Fruit fly (Drosophila melanogaster) whole organism, embryonic: Measurements from ENCODE around the gene idc.

Experiments
- CG13624 ChIP-seq: fragments of 200-800 bp; sonication (Bioruptor generic); optimal IDR thresholded peaks from 2 replicates; lab custom pipeline; 2016; ENCODE audit warnings: missing biosample characterization, missing genetic modification characterization
- CG1602 ChIP-seq: fragments of 200-800 bp; sonication (Bioruptor generic); optimal IDR thresholded peaks from 3 replicates; lab custom pipeline; 2016; ENCODE audit warnings: missing biosample characterization, missing genetic modification characterization
- CG17912 ChIP-seq: fragments of 200-800 bp; sonication (Bioruptor generic); optimal IDR thresholded peaks from 2 replicates; lab custom pipeline; 2018; ENCODE audit warnings: missing biosample characterization, mild to moderate bottlenecking, missing genetic modification characterization
- CG18599 ChIP-seq: fragments of 200-800 bp; sonication (Bioruptor generic); optimal IDR thresholded peaks from 3 replicates; lab custom pipeline; 2017; ENCODE audit warnings: missing biosample characterization, missing genetic modification characterization, mild to moderate bottlenecking, moderate library complexity, missing genetic modification reagents
- CG2129 ChIP-seq: fragments of 200-800 bp; sonication (Bioruptor generic); IDR thresholded peaks from 2 replicates; pipeline ENCODE4 v1.3.6; 2022; ENCODE audit warnings: missing biosample characterization, missing genetic modification characterization; ENCODE audit not compliant: partially characterized antibody
- CG30020 ChIP-seq: fragments of 200-800 bp; optimal IDR thresholded peaks from 2 replicates; lab custom pipeline; 2019; ENCODE audit warnings: missing biosample characterization, mild to moderate bottlenecking, missing genetic modification characterization, moderate library complexity
- CG31388 ChIP-seq: fragments of 200-800 bp; sonication (Bioruptor generic); optimal IDR thresholded peaks from 2 replicates; lab custom pipeline; 2016; ENCODE audit warnings: missing biosample characterization, missing genetic modification characterization
- CG31441 ChIP-seq: fragments of 200-800 bp; sonication (Bioruptor generic); IDR thresholded peaks from 2 replicates; pipeline ENCODE4 v1.3.6; 2022; ENCODE audit warnings: missing biosample characterization, missing genetic modification characterization
- CG4707 ChIP-seq: fragments of 200-800 bp; sonication (Bioruptor generic); optimal IDR thresholded peaks from 2 replicates; lab custom pipeline; 2018; ENCODE audit warnings: missing biosample characterization, mild to moderate bottlenecking, missing genetic modification characterization, moderate library complexity
- CG6854 ChIP-seq: fragments of 200-800 bp; sonication (Bioruptor generic); optimal IDR thresholded peaks from 3 replicates; lab custom pipeline; 2017; ENCODE audit warnings: missing biosample characterization, mild to moderate bottlenecking, missing genetic modification characterization
- CG9215 ChIP-seq: fragments of 200-800 bp; sonication (Bioruptor generic); IDR thresholded peaks from 2 replicates; pipeline ENCODE4 v1.3.6; 2022; ENCODE audit warnings: missing biosample characterization, missing genetic modification characterization
- CG9727 ChIP-seq: fragments of 200-800 bp; sonication (Bioruptor generic); optimal IDR thresholded peaks from 3 replicates; lab custom pipeline; 2017; ENCODE audit warnings: missing biosample characterization, mild to moderate bottlenecking, missing genetic modification characterization
- CTCF ChIP-seq: fragments of 200-800 bp; sonication (Bioruptor generic); optimal IDR thresholded peaks from 2 replicates; lab custom pipeline; 2017; ENCODE audit warnings: missing biosample characterization, mild to moderate bottlenecking, missing genetic modification characterization, moderate library complexity
- D19B ChIP-seq: fragments of 200-800 bp; sonication (Bioruptor generic); optimal IDR thresholded peaks from 2 replicates; lab custom pipeline; 2017; ENCODE audit warnings: missing biosample characterization, mild to moderate bottlenecking, missing genetic modification characterization
- Dip2 ChIP-seq: fragments of 200-800 bp; sonication (Bioruptor generic); IDR thresholded peaks from 2 replicates; pipeline ENCODE4 v1.3.6; 2022; ENCODE audit warnings: missing biosample characterization, missing genetic modification characterization
- Dp ChIP-seq: fragments of 200-800 bp; sonication (Bioruptor generic); optimal IDR thresholded peaks from 2 replicates; lab custom pipeline; 2018; ENCODE audit warnings: missing biosample characterization, mild to moderate bottlenecking, missing genetic modification characterization, moderate library complexity
- Elba2 ChIP-seq: fragments of 200-800 bp; sonication (Bioruptor generic); optimal IDR thresholded peaks from 3 replicates; lab custom pipeline; 2016; ENCODE audit warnings: missing biosample characterization, missing genetic modification characterization
- HHEX ChIP-seq: fragments of 200-800 bp; sonication (Bioruptor generic); optimal IDR thresholded peaks from 3 replicates; lab custom pipeline; 2017; ENCODE audit warnings: missing biosample characterization, mild to moderate bottlenecking, missing genetic modification characterization, missing genetic modification reagents
- HLH4C ChIP-seq: fragments of 200-800 bp; sonication (Bioruptor generic); IDR thresholded peaks from 3 replicates; pipeline ENCODE4 v1.3.6; 2022; ENCODE audit warnings: missing biosample characterization, missing genetic modification characterization; ENCODE audit not compliant: partially characterized antibody
- Hmr ChIP-seq: fragments of 200-800 bp; sonication (Bioruptor generic); optimal IDR thresholded peaks from 3 replicates; lab custom pipeline; 2017; ENCODE audit warnings: mild to moderate bottlenecking, missing biosample characterization, missing genetic modification reagents, missing genetic modification characterization
- Nf-YA ChIP-seq: fragments of 200-800 bp; sonication (Bioruptor generic); IDR thresholded peaks from 2 replicates; pipeline ENCODE4 v1.3.6; 2022; ENCODE audit warnings: missing biosample characterization, missing genetic modification characterization
- Rx ChIP-seq: fragments of 200-800 bp; sonication (Bioruptor generic); IDR thresholded peaks from 2 replicates; pipeline ENCODE4 v1.3.6; 2022; ENCODE audit warnings: missing biosample characterization, missing genetic modification characterization
- Sox100B ChIP-seq: fragments of 200-800 bp; sonication (Bioruptor generic); optimal IDR thresholded peaks from 3 replicates; lab custom pipeline; 2018; ENCODE audit warnings: missing biosample characterization, mild to moderate bottlenecking, missing genetic modification characterization
- Taf1 ChIP-seq: fragments of 200-800 bp; sonication (Bioruptor generic); IDR thresholded peaks from 2 replicates; pipeline ENCODE4 v1.3.6; 2022; ENCODE audit warnings: missing biosample characterization, missing genetic modification characterization
- aop ChIP-seq: fragments of 200-800 bp; sonication (Bioruptor generic); IDR thresholded peaks from 2 replicates; pipeline ENCODE4 v1.3.6; 2022; ENCODE audit warnings: missing biosample characterization, missing genetic modification characterization
- bab2 ChIP-seq: fragments of 200-800 bp; sonication (Bioruptor generic); optimal IDR thresholded peaks from 2 replicates; lab custom pipeline; 2016; ENCODE audit warnings: missing biosample characterization, missing genetic modification characterization
- bsh ChIP-seq, 2 experiments: fragments of 200-800 bp; sonication (Bioruptor generic); optimal IDR thresholded peaks; 2 replicates each; lab custom pipeline; 2017 to 2018; ENCODE audit warnings: mild to moderate bottlenecking in 2 of 2, missing biosample characterization in 2 of 2, missing genetic modification characterization in 2 of 2, moderate library complexity in 1 of 2
- cato ChIP-seq: fragments of 200-800 bp; sonication (Bioruptor generic); optimal IDR thresholded peaks from 2 replicates; lab custom pipeline; 2016; ENCODE audit warnings: missing biosample characterization, missing genetic modification characterization, borderline replicate concordance
- chm ChIP-seq: fragments of 200-800 bp; sonication (Bioruptor generic); IDR thresholded peaks from 2 replicates; pipeline ENCODE4 v1.3.6; 2022; ENCODE audit warnings: missing biosample characterization, missing genetic modification characterization
- chn ChIP-seq: fragments of 200-800 bp; sonication (Bioruptor generic); optimal IDR thresholded peaks from 2 replicates; lab custom pipeline; 2016; ENCODE audit warnings: missing biosample characterization, missing genetic modification characterization
- disco-r ChIP-seq: fragments of 200-800 bp; sonication (Bioruptor generic); optimal IDR thresholded peaks from 2 replicates; lab custom pipeline; 2016; ENCODE audit warnings: missing biosample characterization, missing genetic modification characterization
- dysf ChIP-seq: fragments of 200-800 bp; sonication (Bioruptor generic); IDR thresholded peaks from 3 replicates; pipeline ENCODE4 v1.3.6; 2022; ENCODE audit warnings: missing biosample characterization, missing genetic modification characterization
- ems ChIP-seq: fragments of 200-800 bp; sonication (Bioruptor generic); optimal IDR thresholded peaks from 3 replicates; lab custom pipeline; 2016; ENCODE audit warnings: missing biosample characterization, missing genetic modification characterization
- en ChIP-seq: fragments of 200-800 bp; sonication (Bioruptor generic); optimal IDR thresholded peaks from 2 replicates; lab custom pipeline; 2016; ENCODE audit warnings: missing biosample characterization, missing genetic modification characterization
- fd64A ChIP-seq: fragments of 200-800 bp; sonication (Bioruptor generic); optimal IDR thresholded peaks from 3 replicates; lab custom pipeline; 2018; ENCODE audit warnings: missing biosample characterization, mild to moderate bottlenecking, missing genetic modification characterization
- gcm2 ChIP-seq: fragments of 200-800 bp; sonication (Bioruptor generic); optimal IDR thresholded peaks from 2 replicates; lab custom pipeline; 2016; ENCODE audit warnings: missing biosample characterization, missing genetic modification characterization
- gt ChIP-seq: fragments of 200-800 bp; sonication (Bioruptor generic); IDR thresholded peaks from 2 replicates; pipeline ENCODE4 v1.3.6; 2022; ENCODE audit warnings: missing biosample characterization, missing genetic modification characterization
- hbn ChIP-seq: fragments of 200-800 bp; sonication (Bioruptor generic); IDR thresholded peaks from 2 replicates; pipeline ENCODE4 v1.3.6; 2022; ENCODE audit warnings: missing biosample characterization, missing genetic modification characterization; ENCODE audit not compliant: partially characterized antibody
- lilli ChIP-seq: fragments of 200-800 bp; sonication (Bioruptor generic); optimal IDR thresholded peaks from 3 replicates; lab custom pipeline; 2016; ENCODE audit warnings: missing biosample characterization, missing genetic modification characterization
- lola ChIP-seq, 3 experiments: fragments of >200 bp in 2 of 3; fragments of 200-800 bp in 1 of 3; sonication (Bioruptor generic) in 1 of 3; optimal IDR thresholded peaks; 2 replicates each; lab custom pipeline; 2017 to 2019; ENCODE audit warnings: missing biosample characterization in 3 of 3, missing genetic modification characterization in 3 of 3, mild to moderate bottlenecking in 1 of 3, moderate library complexity in 1 of 3
- otp ChIP-seq: fragments of 200-800 bp; sonication (Bioruptor generic); IDR thresholded peaks from 3 replicates; pipeline ENCODE4, ENCODE4 v1.3.6; 2022; ENCODE audit warnings: missing biosample characterization, missing genetic modification characterization
- pan ChIP-seq, 4 experiments: fragments of >200 bp in 3 of 4; fragments of 200-800 bp in 1 of 4; sonication (Bioruptor generic) in 1 of 4; optimal IDR thresholded peaks in 3 of 4; IDR thresholded peaks in 1 of 4; 2 replicates each; pipeline versions ENCODE4 v1.3.6 to Lab custom; 2017 to 2022; ENCODE audit warnings: missing biosample characterization in 2 of 4, missing genetic modification characterization in 2 of 4, mixed read lengths in 1 of 4
- salm ChIP-seq: fragments of 200-800 bp; sonication (Bioruptor generic); optimal IDR thresholded peaks from 2 replicates; lab custom pipeline; 2018; ENCODE audit warnings: missing biosample characterization, mild to moderate bottlenecking, missing genetic modification characterization
- sim ChIP-seq: fragments of 200-800 bp; sonication (Bioruptor generic); IDR thresholded peaks from 2 replicates; pipeline ENCODE4 v1.3.6; 2022; ENCODE audit warnings: missing biosample characterization, missing genetic modification characterization
- sna ChIP-seq: fragments of 200-800 bp; sonication (Bioruptor generic); IDR thresholded peaks from 2 replicates; pipeline ENCODE4 v1.3.6; 2022; ENCODE audit warnings: missing biosample characterization, missing genetic modification characterization; ENCODE audit not compliant: partially characterized antibody
- ssp ChIP-seq: fragments of 200-800 bp; sonication (Bioruptor generic); IDR thresholded peaks from 2 replicates; pipeline ENCODE4 v1.3.6; 2022; ENCODE audit warnings: missing biosample characterization, missing genetic modification characterization
- sug ChIP-seq: fragments of 200-800 bp; optimal IDR thresholded peaks from 2 replicates; lab custom pipeline; 2019; ENCODE audit warnings: missing biosample characterization, mild to moderate bottlenecking, missing genetic modification characterization, moderate library complexity
- vvl ChIP-seq: fragments of 200-800 bp; sonication (Bioruptor generic); IDR thresholded peaks from 2 replicates; pipeline ENCODE4 v1.3.6; 2022; ENCODE audit warnings: missing biosample characterization, missing genetic modification characterization
- wek ChIP-seq: fragments of 200-800 bp; sonication (Bioruptor generic); optimal IDR thresholded peaks from 3 replicates; lab custom pipeline; 2018; ENCODE audit warnings: missing biosample characterization, mild to moderate bottlenecking, missing genetic modification characterization, moderate library complexity

Gene idc

DNA sequence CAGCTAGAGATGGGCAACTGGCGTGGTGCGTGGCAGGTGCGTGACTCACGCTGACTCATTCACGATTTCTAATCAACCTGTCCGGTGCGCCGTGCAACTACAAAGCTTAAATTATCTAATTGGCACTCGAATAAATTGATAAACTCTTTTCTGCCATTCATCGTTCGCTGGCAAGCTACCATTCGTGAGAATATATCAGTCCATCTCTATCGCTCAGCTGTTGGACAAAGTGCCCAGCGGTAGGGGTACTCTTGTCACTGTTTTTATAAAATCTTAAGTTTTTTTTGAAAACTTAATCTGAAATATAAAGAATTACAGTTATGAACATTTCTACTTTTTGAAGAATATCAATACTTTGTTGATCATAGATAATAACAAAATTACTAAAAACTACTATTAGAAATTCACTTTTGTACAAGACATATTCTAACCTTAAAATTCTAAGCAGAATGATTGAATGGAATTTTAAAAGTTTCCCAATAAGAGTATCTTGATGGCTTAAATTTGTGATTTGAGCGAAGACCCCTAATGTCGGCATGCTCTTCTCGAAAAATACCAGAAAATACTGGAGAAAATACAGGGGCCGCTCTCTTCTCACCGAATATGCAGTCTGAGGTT is 10.4 kb upstream of the idc start, which contains the start of the genes PIG-L and psidin (continued):
- TF ChIP-seq wek (GFP tag; lab: Kevin White, UChicago) (peak; percentile 93), Nf-YA (GFP tag; lab: Robert Waterston, UW) (no peak), salm (tag; lab: Kevin White, UChicago) (peak; percentile 47), CG13624 (GFP tag; lab: Kevin White, UChicago) (peak; percentile 81), dysf (peak; percentile 87), chn (peak; percentile 84), sug (tag; lab: Kevin White, UChicago) (peak; percentile 80), otp (peak; percentile 30; the same call in 1 of the 3 replicates), CG31441 (peak; percentile 92), vvl (GFP tag; lab: Robert Waterston, UW) (peak; percentile 76), sna (GFP tag; lab: Robert Waterston, UW) (peak; percentile 97), CTCF (GFP tag; lab: Kevin White, UChicago) (no peak), cato (GFP tag; lab: Kevin White, UChicago) (peak; percentile 76), disco-r (GFP tag; lab: Kevin White, UChicago) (peak; percentile 24), bsh (GFP tag; optimal IDR thresholded peaks at IDR 0.05; lab: Kevin White, UChicago) (peak in 1 of 2 experiments; percentile 80), HLH4C (GFP tag; lab: Robert Waterston, UW) (peak; percentile 91), CG4707 (no peak), ems (GFP tag; lab: Kevin White, UChicago) (peak; percentile 77), Hmr (GFP tag; lab: Kevin White, UChicago) (peak; percentile 82), CG30020 (tag; lab: Kevin White, UChicago) (peak; percentile 73), pan (optimal IDR thresholded peaks at IDR 0.05; lab: Kevin White, UChicago) (no peak), pan (GFP tag; optimal IDR thresholded peaks at IDR 0.05 in 1 of 2, IDR thresholded peaks at IDR 0.05 in 1 of 2) (peak in 1 of 2 experiments; percentile 45), CG6854 (GFP tag; lab: Kevin White, UChicago) (no peak), bab2 (GFP tag; lab: Kevin White, UChicago) (peak; percentile 90), sim (GFP tag; lab: Robert Waterston, UW) (no peak), lola (GFP tag; optimal IDR thresholded peaks at IDR 0.05; lab: Kevin White, UChicago) (peak in 1 of 3 experiments; percentile 93), fd64A (GFP tag; lab: Kevin White, UChicago) (no peak), D19B (no peak), hbn (GFP tag; lab: Robert Waterston, UW) (peak; percentile 76), CG31388 (peak; percentile 34), gcm2 (GFP tag; lab: Kevin White, UChicago) (peak; percentile 61), Sox100B (GFP tag; lab: Kevin White, UChicago) (peak; percentile 62), CG17912 (no peak), lilli (GFP tag; lab: Kevin White, UChicago) (peak; percentile 86), CG9727 (peak; percentile 82), Elba2 (GFP tag; lab: Kevin White, UChicago) (peak; percentile 88), gt (GFP tag; lab: Robert Waterston, UW) (peak; percentile 32), Dp (GFP tag; lab: Kevin White, UChicago) (peak; percentile 5), CG2129 (GFP tag; lab: Robert Waterston, UW) (peak; percentile 93), ssp (GFP tag; lab: Robert Waterston, UW) (peak; percentile 71), Taf1 (peak; percentile 5; the same call in 1 of the 2 replicates), Rx (GFP tag; lab: Robert Waterston, UW) (peak; percentile 26), CG18599 (GFP tag; lab: Kevin White, UChicago) (peak; percentile 64), aop (no peak), CG1602 (GFP tag; lab: Kevin White, UChicago) (peak; percentile 86), en (GFP tag; lab: Kevin White, UChicago) (peak; percentile 37), Dip2 (no peak), chm (peak; percentile 61), CG9215 (peak; percentile 82), HHEX (peak; percentile 68)
